Fruit fly (Drosophila melanogaster): ENCODE measurements around the gene CG31156.

CG31156 gene

dm6 chr3R:22635684-22636566 lies 22.5 kb upstream of the CG31156 start (continued):
- TF ChIP-seq Lhr (GFP tag; optimal IDR thresholded peaks at IDR 0.05): no peak
- TF ChIP-seq CG6765 (GFP tag; optimal IDR thresholded peaks at IDR 0.05): peak; percentile 45
- no peak for TF ChIP-seq az2 (GFP tag; optimal IDR thresholded peaks at IDR 0.05)
- TF ChIP-seq sens (GFP tag): no peak
- no peak for TF ChIP-seq sim (GFP tag; IDR thresholded peaks at IDR 0.05)
- TF ChIP-seq chinmo (GFP tag; IDR thresholded peaks at IDR 0.05; ENCODE audit: partially characterized antibody): peak; percentile 83; the same call in 2 of the 4 replicates
- TF ChIP-seq Adf1 (GFP tag; IDR thresholded peaks at IDR 0.05): peak; percentile 26; the same call in 1 of the 2 replicates
- TF ChIP-seq GATAe (GFP tag; conservative IDR thresholded peaks at IDR 0.05): peak; percentile 53
- TF ChIP-seq CG12391 (tag; optimal IDR thresholded peaks at IDR 0.05): no peak
- TF ChIP-seq lab (GFP tag; optimal IDR thresholded peaks at IDR 0.05): peak; percentile 62
- no peak for TF ChIP-seq Abd-B (GFP tag; optimal IDR thresholded peaks at IDR 0.05)
- TF ChIP-seq CG8924 (tag; optimal IDR thresholded peaks at IDR 0.05): no peak
- peak; percentile 80 for TF ChIP-seq sug (tag; optimal IDR thresholded peaks at IDR 0.05)
- TF ChIP-seq sd (tag; optimal IDR thresholded peaks at IDR 0.05): peak; percentile 94
- TF ChIP-seq CG8478 (optimal IDR thresholded peaks at IDR 0.05): no peak
- no peak for TF ChIP-seq CG4360 (GFP tag; IDR thresholded peaks at IDR 0.05)
- TF ChIP-seq Hr78 (GFP tag; optimal IDR thresholded peaks at IDR 0.05): peak in 1 of 2 experiments; percentile 48
- TF ChIP-seq al (GFP tag; IDR thresholded peaks at IDR 0.05): no peak
- TF ChIP-seq CG10462 (GFP tag; optimal IDR thresholded peaks at IDR 0.05): no peak
- TF ChIP-seq ems (GFP tag; optimal IDR thresholded peaks at IDR 0.05): no peak
- no peak for TF ChIP-seq CG31388 (GFP tag; optimal IDR thresholded peaks at IDR 0.05)
- TF ChIP-seq zf30C (GFP tag; optimal IDR thresholded peaks at IDR 0.05): no peak
- no peak for TF ChIP-seq Trl (optimal IDR thresholded peaks at IDR 0.05)
- TF ChIP-seq Trl (GFP tag; optimal IDR thresholded peaks at IDR 0.05): no peak
- peak in 1 of 2 experiments; percentile 10 for TF ChIP-seq Eip74EF (GFP tag; optimal IDR thresholded peaks at IDR 0.05)
- TF ChIP-seq grn (GFP tag; optimal IDR thresholded peaks at IDR 0.05): peak; percentile 0
- no peak for TF ChIP-seq fu2 (GFP tag; optimal IDR thresholded peaks at IDR 0.05)
- no peak for TF ChIP-seq Lpt (GFP tag; optimal IDR thresholded peaks at IDR 0.05)
- TF ChIP-seq lbe (GFP tag; optimal IDR thresholded peaks at IDR 0.05): peak; percentile 18
- no peak for TF ChIP-seq CG9817 (tag; optimal IDR thresholded peaks at IDR 0.05)

dm6 chr3R:22634549-22635410 lies 21.3 kb upstream of the CG31156 start:
- TF ChIP-seq CG1647 (GFP tag; optimal IDR thresholded peaks at IDR 0.05) (no peak), ewg (GFP tag; optimal IDR thresholded peaks at IDR 0.05) (no peak), gem (tag; optimal IDR thresholded peaks at IDR 0.05) (peak; percentile 23), dysf (GFP tag; IDR thresholded peaks at IDR 0.05) (no peak), CG11085 (GFP tag; IDR thresholded peaks at IDR 0.05) (no peak), danr (GFP tag; IDR thresholded peaks at IDR 0.05) (no peak), CG17829 (tag; optimal IDR thresholded peaks at IDR 0.05) (no peak), CG10431 (GFP tag; optimal IDR thresholded peaks at IDR 0.05) (no peak), Gug (GFP tag; IDR thresholded peaks at IDR 0.05) (no peak), lmd (GFP tag; IDR thresholded peaks at IDR 0.05) (no peak), TFAM (GFP tag; optimal IDR thresholded peaks at IDR 0.05) (no peak), h (optimal IDR thresholded peaks at IDR 0.05) (no peak), CG2875 (GFP tag; optimal IDR thresholded peaks at IDR 0.05) (no peak), gsb (GFP tag; IDR thresholded peaks at IDR 0.05) (no peak), Sox102F (GFP tag; optimal IDR thresholded peaks at IDR 0.05) (no peak), CG7745 (tag; optimal IDR thresholded peaks at IDR 0.05) (peak; percentile 87), disco-r (GFP tag; optimal IDR thresholded peaks at IDR 0.05) (no peak), CG17802 (tag; optimal IDR thresholded peaks at IDR 0.05) (no peak), da (GFP tag; optimal IDR thresholded peaks at IDR 0.05) (no peak), CG11696 (GFP tag; IDR thresholded peaks at IDR 0.05) (no peak)
